Worm (Caenorhabditis elegans) whole organism, L2 larva: Measurements from ENCODE around the gene T19D12.1.

Experiments used
- egl-27 ChIP-seq: sonication (generic microtip); optimal IDR thresholded peaks from 3 replicates; lab custom pipeline; 2017; ENCODE audit warnings: missing biosample characterization, missing genetic modification reagents, missing genetic modification characterization
- nhr-237 ChIP-seq: fragments of 150-350 bp; optimal IDR thresholded peaks from 2 replicates; lab custom pipeline; 2014; ENCODE audit warnings: missing biosample characterization, missing genetic modification characterization
- zag-1 ChIP-seq: fragments of 150-350 bp; optimal IDR thresholded peaks from 2 replicates; lab custom pipeline; 2014; ENCODE audit warnings: missing biosample characterization, missing genetic modification characterization

- no peak for TF ChIP-seq zag-1 (tag; lab: Kevin White, UChicago)
- TF ChIP-seq nhr-237 (tag; lab: Kevin White, UChicago): no peak
- no peak for TF ChIP-seq egl-27 (tag; lab: Kevin White, UChicago)
Measured at ce11 chrII:6666598-6666997, at the start of gene T19D12.1.
